Worm (Caenorhabditis elegans) whole organism, young adult: Measurements from ENCODE around the gene F44E7.7.

Source experiments
- attf-3 ChIP-seq: fragments of 200-800 bp; sonication (Bioruptor generic); conservative IDR thresholded peaks from 2 replicates; pipeline ENCODE4 v1.3.6; 2022; ENCODE audit warnings: missing genetic modification reagents, missing genetic modification characterization, missing compliant biosample characterization
- ceh-40 ChIP-seq: fragments of 200-800 bp; sonication (Bioruptor generic); IDR thresholded peaks from 2 replicates; pipeline ENCODE4 v1.3.6; 2022; ENCODE audit warnings: missing genetic modification characterization, missing compliant biosample characterization
- die-1 ChIP-seq: sonication (generic microtip); optimal IDR thresholded peaks from 2 replicates; lab custom pipeline; 2016; ENCODE audit warnings: missing genotype, mild to moderate bottlenecking, missing genetic modification characterization, missing compliant biosample characterization
- hmg-1.2 ChIP-seq: fragments of 200-800 bp; sonication (Bioruptor generic); IDR thresholded peaks from 2 replicates; pipeline ENCODE4 v1.3.6; 2022; ENCODE audit warnings: missing genetic modification reagents, missing genetic modification characterization, missing compliant biosample characterization
- let-607 ChIP-seq, 2 experiments: fragments of 200-800 bp in 1 of 2; sonication (Bioruptor generic) in 1 of 2; sonication (generic microtip) in 1 of 2; optimal IDR thresholded peaks; 2 replicates each; lab custom pipeline; 2016 to 2018; ENCODE audit warnings: mild to moderate bottlenecking in 2 of 2, missing compliant biosample characterization in 2 of 2, missing genetic modification characterization in 2 of 2, moderate library complexity in 2 of 2, missing genotype in 1 of 2
- lin-26 ChIP-seq: fragments of 200-800 bp; sonication (Bioruptor generic); IDR thresholded peaks from 2 replicates; pipeline ENCODE4 v1.3.6; 2022; ENCODE audit warnings: missing genetic modification reagents, missing genetic modification characterization, missing compliant biosample characterization
- lsl-1 ChIP-seq: fragments of 200-800 bp; sonication (Bioruptor generic); optimal IDR thresholded peaks from 2 replicates; lab custom pipeline; 2018; ENCODE audit warnings: mild to moderate bottlenecking, missing genetic modification characterization, moderate library complexity, missing compliant biosample characterization
- unc-62 ChIP-seq: fragments of 150-350 bp; optimal IDR thresholded peaks from 2 replicates; lab custom pipeline; 2014; ENCODE audit warnings: missing biosample characterization, missing genetic modification reagents, missing genetic modification characterization

DNA sequence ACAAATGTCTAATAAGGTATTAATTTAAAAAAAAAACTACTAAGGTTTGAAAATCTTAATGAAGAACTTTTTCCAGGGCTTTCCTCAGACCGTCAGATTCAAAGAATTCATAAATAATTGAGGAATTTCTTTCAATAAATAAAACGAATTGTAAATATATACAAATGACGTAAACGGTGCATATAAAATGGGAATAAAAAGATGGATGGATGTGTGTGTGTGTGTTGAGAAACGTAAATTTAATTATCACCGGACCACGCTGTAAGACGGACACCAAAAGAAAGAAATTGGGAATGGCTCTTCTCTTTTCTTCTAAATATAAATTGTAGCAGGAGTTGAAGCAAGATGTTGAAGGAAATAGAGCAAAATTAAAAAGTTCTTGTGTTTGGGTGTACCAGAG, 39.0 kb downstream of the F44E7.7 start:
- TF ChIP-seq die-1 (tag; lab: Kevin White, UChicago) (no peak), let-607 (tag; optimal IDR thresholded peaks at IDR 0.05; lab: Kevin White, UChicago) (no peak), ceh-40 (GFP tag; lab: Robert Waterston, UW) (no peak), attf-3 (GFP tag; lab: Robert Waterston, UW) (no peak), lin-26 (GFP tag; lab: Robert Waterston, UW) (no peak), hmg-1.2 (GFP tag; lab: Robert Waterston, UW) (no peak), lsl-1 (no peak), unc-62 (GFP tag; lab: Kevin White, UChicago) (no peak)
